Fruit fly (Drosophila melanogaster): ENCODE results near the gene CG14269.
A peak's percentile ranks its signal among the peaks of the same experiment; 100 is the strongest.

CG14269 gene

DNA sequence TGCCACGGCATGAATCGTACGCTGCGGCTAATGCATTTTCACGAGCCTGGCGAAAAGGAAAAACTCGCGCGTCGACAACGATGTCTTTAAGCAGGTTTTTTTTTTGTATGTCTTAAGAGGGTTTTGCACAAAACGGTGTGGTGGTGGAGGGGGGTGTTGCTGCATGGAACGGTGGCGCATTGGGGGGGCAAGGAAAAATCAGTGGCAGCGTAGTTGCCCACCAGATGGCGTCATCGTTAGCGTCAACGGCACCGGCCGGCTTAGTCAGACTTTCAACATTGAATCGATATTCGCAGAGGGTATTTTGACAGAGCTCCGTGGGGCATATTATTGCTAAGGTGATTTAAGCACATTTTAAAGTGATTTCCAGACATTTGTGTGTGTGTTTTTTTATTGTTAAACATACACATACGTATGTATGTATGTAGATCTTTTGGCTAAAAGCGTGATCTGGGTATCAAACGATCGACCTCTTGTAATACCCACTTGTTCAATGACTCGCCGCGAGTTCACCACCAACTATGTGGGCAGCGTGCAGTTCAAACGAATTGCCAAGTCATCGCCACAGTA is 12.3 kb downstream of the CG14269 start (continued):
- TF ChIP-seq CG3032 (tag; optimal IDR thresholded peaks at IDR 0.05) (no peak), eg (GFP tag; IDR thresholded peaks at IDR 0.05) (peak; percentile 92), vri (GFP tag; optimal IDR thresholded peaks at IDR 0.05) (no peak), Gug (GFP tag; IDR thresholded peaks at IDR 0.05) (peak; percentile 74), dac (GFP tag; optimal IDR thresholded peaks at IDR 0.05) (peak; percentile 41), Hr4 (GFP tag; optimal IDR thresholded peaks at IDR 0.05) (peak; percentile 89), Blimp-1 (GFP tag; optimal IDR thresholded peaks at IDR 0.05) (no peak), CG8319 (GFP tag; optimal IDR thresholded peaks at IDR 0.05) (no peak), Eip75B (GFP tag; optimal IDR thresholded peaks at IDR 0.05) (peak; percentile 5), lz (GFP tag; optimal IDR thresholded peaks at IDR 0.05) (no peak), Ets96B (tag; optimal IDR thresholded peaks at IDR 0.05) (no peak), Sox14 (GFP tag; optimal IDR thresholded peaks at IDR 0.05) (peak; percentile 26), CG11762 (GFP tag; optimal IDR thresholded peaks at IDR 0.05; ENCODE audit: insufficient read depth) (peak; percentile 7), dsx (GFP tag; optimal IDR thresholded peaks at IDR 0.05; ENCODE audit: poor library complexity, severe bottlenecking) (no peak), OdsH (GFP tag; optimal IDR thresholded peaks at IDR 0.05) (peak; percentile 50), CG32006 (GFP tag; optimal IDR thresholded peaks at IDR 0.05) (peak; percentile 85), Hr39 (GFP tag; optimal IDR thresholded peaks at IDR 0.05) (peak; percentile 22), ss (GFP tag; optimal IDR thresholded peaks at IDR 0.05) (no peak), Sox15 (GFP tag; optimal IDR thresholded peaks at IDR 0.05) (no peak), fd85E (GFP tag; optimal IDR thresholded peaks at IDR 0.05) (no peak), topi (GFP tag; optimal IDR thresholded peaks at IDR 0.05) (no peak), Eip93F (GFP tag; optimal IDR thresholded peaks at IDR 0.05) (no peak), CG10631 (GFP tag; optimal IDR thresholded peaks at IDR 0.05) (peak; percentile 49), CG6808 (GFP tag; optimal IDR thresholded peaks at IDR 0.05) (no peak), Smox (GFP tag; optimal IDR thresholded peaks at IDR 0.05) (no peak), CG3919 (GFP tag; optimal IDR thresholded peaks at IDR 0.05) (peak; percentile 50), CG11902 (GFP tag; optimal IDR thresholded peaks at IDR 0.05) (no peak), fd59A (GFP tag; optimal IDR thresholded peaks at IDR 0.05) (no peak), salr (GFP tag; optimal IDR thresholded peaks at IDR 0.05) (peak in 1 of 2 experiments; percentile 28)

DNA sequence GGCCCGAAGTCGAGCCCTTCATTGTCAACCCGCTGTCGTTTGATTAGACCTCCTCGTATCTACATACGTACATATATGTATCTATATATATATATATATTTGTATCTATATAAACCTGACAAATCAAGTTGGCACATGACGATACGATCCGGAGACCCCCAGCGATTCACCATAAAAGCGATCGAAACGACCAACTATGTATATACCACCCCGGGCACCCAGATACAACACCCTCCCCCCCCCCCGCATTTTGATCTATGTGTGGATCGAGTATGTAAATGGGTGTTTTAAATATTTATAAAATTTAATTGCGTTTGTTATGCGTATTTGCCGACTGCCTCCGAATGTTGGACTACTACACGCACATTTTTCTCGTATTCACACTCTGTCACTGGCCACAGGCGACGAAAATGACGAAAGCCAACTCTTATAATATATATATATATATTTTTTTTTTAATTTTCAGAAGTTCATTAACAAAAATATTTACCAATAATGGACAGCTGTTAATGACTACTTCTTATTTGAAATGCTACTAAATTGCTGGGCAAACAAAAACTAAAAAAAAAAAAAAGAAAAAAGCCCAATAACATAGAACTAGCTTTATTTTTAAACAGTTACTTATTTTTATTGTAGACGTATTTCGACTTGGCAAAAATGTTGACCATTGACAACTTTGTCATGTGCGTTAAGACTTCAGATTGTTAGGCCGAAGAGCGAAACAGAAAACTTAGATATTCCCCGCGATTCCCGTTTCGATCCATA is 21.4 kb downstream of the CG14269 start:
- TF ChIP-seq fkh (GFP tag; optimal IDR thresholded peaks at IDR 0.05) (peak; percentile 27), Hr38 (GFP tag; optimal IDR thresholded peaks at IDR 0.05) (no peak), Ets21C (GFP tag; optimal IDR thresholded peaks at IDR 0.05) (no peak), CG8632 (GFP tag; optimal IDR thresholded peaks at IDR 0.05) (no peak), pdm3 (GFP tag; optimal IDR thresholded peaks at IDR 0.05) (peak; percentile 44), CG6808 (GFP tag; optimal IDR thresholded peaks at IDR 0.05) (no peak), esn (GFP tag; optimal IDR thresholded peaks at IDR 0.05) (no peak), Eip78C (GFP tag) (no peak), CG15336 (GFP tag; IDR thresholded peaks at IDR 0.05) (peak; percentile 70; the same call in 1 of the 2 replicates), achi (GFP tag; optimal IDR thresholded peaks at IDR 0.05) (peak; percentile 41), CG3919 (GFP tag; optimal IDR thresholded peaks at IDR 0.05) (peak; percentile 35), Sox14 (GFP tag; optimal IDR thresholded peaks at IDR 0.05) (peak; percentile 7), CG7368 (GFP tag; optimal IDR thresholded peaks at IDR 0.05) (no peak), Hr4 (GFP tag; optimal IDR thresholded peaks at IDR 0.05) (peak; percentile 41), CG11294 (GFP tag; IDR thresholded peaks at IDR 0.05) (no peak), CG34406 (GFP tag; optimal IDR thresholded peaks at IDR 0.05) (no peak), acj6 (GFP tag; optimal IDR thresholded peaks at IDR 0.05) (peak; percentile 3), dac (GFP tag; optimal IDR thresholded peaks at IDR 0.05) (no peak), CG10631 (GFP tag; optimal IDR thresholded peaks at IDR 0.05) (peak; percentile 32), svp (GFP tag) (no peak), CG1621 (tag; optimal IDR thresholded peaks at IDR 0.05) (no peak), CG6276 (GFP tag; optimal IDR thresholded peaks at IDR 0.05) (peak; percentile 65), net (GFP tag; optimal IDR thresholded peaks at IDR 0.05) (peak; percentile 38), OdsH (GFP tag; optimal IDR thresholded peaks at IDR 0.05) (peak; percentile 47), CG31627 (GFP tag; optimal IDR thresholded peaks at IDR 0.05) (no peak), Sox15 (GFP tag; optimal IDR thresholded peaks at IDR 0.05) (no peak), salr (GFP tag; optimal IDR thresholded peaks at IDR 0.05) (peak in 1 of 2 experiments; percentile 60), dsx (GFP tag; optimal IDR thresholded peaks at IDR 0.05; ENCODE audit: poor library complexity, severe bottlenecking) (no peak), ss (GFP tag; optimal IDR thresholded peaks at IDR 0.05) (no peak), fd85E (GFP tag; optimal IDR thresholded peaks at IDR 0.05) (no peak), Hr39 (GFP tag; optimal IDR thresholded peaks at IDR 0.05) (no peak)
